Worm (Caenorhabditis elegans): Measurements from ENCODE around the gene slc-17.5.

slc-17.5 gene

DNA sequence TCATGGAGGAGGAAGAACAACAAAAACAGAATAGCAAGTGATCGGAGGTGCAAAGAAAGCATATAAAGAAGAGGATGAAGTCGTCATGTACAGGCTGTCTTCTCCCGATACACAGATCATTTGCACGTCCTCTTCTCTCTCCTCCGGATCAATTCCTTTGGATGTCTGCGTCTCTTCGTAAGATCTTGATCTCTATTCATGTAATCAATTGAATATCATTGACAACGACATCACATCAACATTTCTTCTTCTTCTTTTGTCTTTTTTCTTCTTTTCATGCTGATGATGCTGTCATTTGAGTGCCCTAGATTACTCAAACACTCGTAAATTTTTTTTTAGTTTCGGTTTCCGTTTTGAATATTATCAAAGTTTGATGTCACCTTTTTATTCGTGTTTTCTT, 46.4 kb downstream of the slc-17.5 start, which contains the start of gene rol-3:
TSS of gene rol-3 (minus strand) at position 120 of the 400 bp plus-strand sequence.
- TF ChIP-seq snu-23 (GFP tag; optimal IDR thresholded peaks at IDR 0.05) (peak; percentile 44), mep-1 (tag; optimal IDR thresholded peaks at IDR 0.05) (peak; percentile 9), nhr-71 (tag; optimal IDR thresholded peaks at IDR 0.05) (peak; percentile 18), nhr-20 (tag; optimal IDR thresholded peaks at IDR 0.05) (peak; percentile 16), lin-39 (tag; optimal IDR thresholded peaks at IDR 0.05) (no peak), lin-35 (GFP tag; optimal IDR thresholded peaks at IDR 0.05) (peak in 1 of 2 experiments; percentile 23), unc-130 (tag; optimal IDR thresholded peaks at IDR 0.05) (no peak), elt-3 (tag; optimal IDR thresholded peaks at IDR 0.05) (peak in 4 of 6 experiments; percentile 15 to 63 (median 26)), nhr-85 (tag) (peak; percentile 63), blmp-1 (tag; optimal IDR thresholded peaks at IDR 0.05) (peak; percentile 42), efl-1 (optimal IDR thresholded peaks at IDR 0.05) (no peak), efl-1 (GFP tag; optimal IDR thresholded peaks at IDR 0.05 in 1 of 2) (peak in 1 of 2 experiments; percentile 80)

- peak; percentile 47 for TF ChIP-seq skn-1 (tag; optimal IDR thresholded peaks at IDR 0.05)
- TF ChIP-seq F16B12.6 (tag; optimal IDR thresholded peaks at IDR 0.05): no peak
- peak; percentile 24 for TF ChIP-seq nhr-47 (tag; optimal IDR thresholded peaks at IDR 0.05)
- TF ChIP-seq hlh-4 (tag; optimal IDR thresholded peaks at IDR 0.05): no peak
- TF ChIP-seq lin-13 (GFP tag; optimal IDR thresholded peaks at IDR 0.05): peak; percentile 21
- TF ChIP-seq tlp-1 (tag; optimal IDR thresholded peaks at IDR 0.05): no peak
- no peak for TF ChIP-seq unc-98 (GFP tag; IDR thresholded peaks at IDR 0.05)
- peak; percentile 16 to 77 for TF ChIP-seq lin-35 (GFP tag; optimal IDR thresholded peaks at IDR 0.05)
- no peak for TF ChIP-seq lin-39 (tag; optimal IDR thresholded peaks at IDR 0.05)
- TF ChIP-seq snpc-4 (tag; optimal IDR thresholded peaks at IDR 0.05): peak; percentile 65
- TF ChIP-seq mdl-1 (tag; optimal IDR thresholded peaks at IDR 0.05): no peak
- TF ChIP-seq nhr-19 (GFP tag; conservative IDR thresholded peaks at IDR 0.05): no peak
- TF ChIP-seq nhr-71 (tag; optimal IDR thresholded peaks at IDR 0.05): peak; percentile 49
- TF ChIP-seq nhr-20 (tag; optimal IDR thresholded peaks at IDR 0.05): peak; percentile 48
- no peak for TF ChIP-seq C34B4.2 (tag; optimal IDR thresholded peaks at IDR 0.05)
- TF ChIP-seq nhr-90 (tag; optimal IDR thresholded peaks at IDR 0.05; ENCODE audit: poor library complexity): peak; percentile 44
- peak in 1 of 2 experiments; percentile 52 for TF ChIP-seq lsy-2 (tag; optimal IDR thresholded peaks at IDR 0.05)
- no peak for TF ChIP-seq zip-4 (GFP tag; optimal IDR thresholded peaks at IDR 0.05)
- TF ChIP-seq elt-3 (tag; optimal IDR thresholded peaks at IDR 0.05): peak in 3 of 6 experiments; percentile 0 to 42 (median 20)
- TF ChIP-seq nhr-28 (tag; optimal IDR thresholded peaks at IDR 0.05): no peak
- TF ChIP-seq efl-1 (optimal IDR thresholded peaks at IDR 0.05): peak; percentile 29 to 32
- TF ChIP-seq efl-1 (GFP tag; optimal IDR thresholded peaks at IDR 0.05 in 1 of 2): peak; percentile 19 to 71
- peak in 2 of 3 experiments; percentile 24 to 40 for TF ChIP-seq dpl-1 (GFP tag; optimal IDR thresholded peaks at IDR 0.05)
- TF ChIP-seq alr-1 (tag; optimal IDR thresholded peaks at IDR 0.05; ENCODE audit: borderline replicate concordance): no peak
- no peak for TF ChIP-seq unc-30 (tag; optimal IDR thresholded peaks at IDR 0.05)
- peak; percentile 20 for TF ChIP-seq swsn-7 (tag; optimal IDR thresholded peaks at IDR 0.05)
- peak; percentile 63 for TF ChIP-seq snu-23 (GFP tag; optimal IDR thresholded peaks at IDR 0.05)
- TF ChIP-seq ceh-82 (tag; optimal IDR thresholded peaks at IDR 0.05): peak in 1 of 3 experiments; percentile 23
- peak; percentile 46 for TF ChIP-seq C16A3.4 (tag; optimal IDR thresholded peaks at IDR 0.05)
- peak; percentile 60 for TF ChIP-seq mep-1 (tag; optimal IDR thresholded peaks at IDR 0.05)
- no peak for TF ChIP-seq nhr-237 (tag; optimal IDR thresholded peaks at IDR 0.05)
- peak; percentile 69 for TF ChIP-seq nhr-85 (tag)
- no peak for TF ChIP-seq hlh-17 (GFP tag; optimal IDR thresholded peaks at IDR 0.05; ENCODE audit: borderline replicate concordance)
- TF ChIP-seq nhr-77 (tag; optimal IDR thresholded peaks at IDR 0.05): peak; percentile 47
- TF ChIP-seq ama-1 (optimal IDR thresholded peaks at IDR 0.05): no peak
- TF ChIP-seq blmp-1 (tag; optimal IDR thresholded peaks at IDR 0.05): peak; percentile 38
- no peak for TF ChIP-seq nhr-12 (tag; optimal IDR thresholded peaks at IDR 0.05)
Measured at ce11 chrV:8235331-8235730, 49.4 kb downstream of the slc-17.5 start.
